Worm (Caenorhabditis elegans) whole organism, L1 larva: ENCODE results near the gene famh-161.
A peak's percentile ranks its signal among the peaks of the same experiment; 100 is the strongest.

ENCODE experiments used
- C04F5.9 ChIP-seq: sonication (generic microtip); optimal IDR thresholded peaks from 2 replicates; lab custom pipeline; 2016; ENCODE audit warnings: missing genetic modification characterization, missing compliant biosample characterization
- C16A3.4 ChIP-seq: fragments of 150-350 bp; optimal IDR thresholded peaks from 2 replicates; lab custom pipeline; 2014; ENCODE audit warnings: missing biosample characterization, missing genetic modification characterization
- aha-1 ChIP-seq: fragments of 150-350 bp; optimal IDR thresholded peaks from 2 replicates; lab custom pipeline; 2014; ENCODE audit warnings: missing biosample characterization, missing genetic modification characterization
- ama-1 ChIP-seq: fragments of 150-350 bp; optimal IDR thresholded peaks from 2 replicates; lab custom pipeline; 2014
- blmp-1 ChIP-seq: fragments of 150-350 bp; optimal IDR thresholded peaks from 2 replicates; lab custom pipeline; 2014; ENCODE audit warnings: missing biosample characterization, missing genetic modification characterization
- ceh-8 ChIP-seq: fragments of 200-800 bp; sonication (Bioruptor generic); optimal IDR thresholded peaks from 2 replicates; lab custom pipeline; 2018; ENCODE audit warnings: mild to moderate bottlenecking, missing genetic modification characterization, moderate library complexity, missing compliant biosample characterization
- ceh-88 ChIP-seq: fragments of 200-800 bp; sonication (Bioruptor generic); IDR thresholded peaks from 2 replicates; pipeline ENCODE4 v1.3.6; 2022; ENCODE audit warnings: missing genetic modification characterization, missing compliant biosample characterization
- ceh-90 ChIP-seq: sonication (generic microtip); optimal IDR thresholded peaks from 2 replicates; lab custom pipeline; 2016; ENCODE audit warnings: missing genetic modification characterization, missing compliant biosample characterization
- dpl-1 ChIP-seq, 3 experiments: fragments of 150-350 bp in 2 of 3; sonication (generic microtip) in 1 of 3; optimal IDR thresholded peaks; 2 replicates each; lab custom pipeline; 2014 to 2017; ENCODE audit warnings: missing biosample characterization in 3 of 3, missing genetic modification characterization in 3 of 3, missing genetic modification reagents in 3 of 3
- dsc-1 ChIP-seq: sonication (generic microtip); optimal IDR thresholded peaks from 2 replicates; lab custom pipeline; 2016; ENCODE audit warnings: mild to moderate bottlenecking, missing genetic modification characterization, missing compliant biosample characterization
- egl-27 ChIP-seq, 2 experiments: fragments of 150-350 bp in 1 of 2; sonication (generic microtip); optimal IDR thresholded peaks; 3 replicates each; lab custom pipeline; 2017 to 2018; ENCODE audit warnings: missing biosample characterization in 2 of 2, missing genetic modification characterization in 2 of 2, missing genetic modification reagents in 2 of 2
- elt-2 ChIP-seq: sonication (generic microtip); optimal IDR thresholded peaks from 2 replicates; lab custom pipeline; 2016; ENCODE audit warnings: missing genetic modification characterization, mild to moderate bottlenecking, inconsistent platforms, missing compliant biosample characterization, missing genetic modification reagents
- ets-5 ChIP-seq: fragments of 200-800 bp; sonication (Bioruptor generic); IDR thresholded peaks from 2 replicates; pipeline ENCODE4 v1.3.6; 2022; ENCODE audit warnings: missing genetic modification characterization, missing compliant biosample characterization
- fkh-8 ChIP-seq: sonication (generic microtip); optimal IDR thresholded peaks from 2 replicates; lab custom pipeline; 2016; ENCODE audit warnings: mild to moderate bottlenecking, missing genetic modification characterization, missing compliant biosample characterization
- fos-1 ChIP-seq: fragments of 150-350 bp; optimal IDR thresholded peaks from 2 replicates; lab custom pipeline; 2014; ENCODE audit warnings: missing biosample characterization, missing genetic modification characterization
- grh-1 ChIP-seq: fragments of 200-800 bp; sonication (Bioruptor generic); IDR thresholded peaks from 2 replicates; pipeline ENCODE4 v1.3.6; 2022; ENCODE audit warnings: missing genetic modification reagents, missing genetic modification characterization, missing compliant biosample characterization
- hlh-4 ChIP-seq: sonication (generic microtip); optimal IDR thresholded peaks from 2 replicates; lab custom pipeline; 2016; ENCODE audit warnings: mild to moderate bottlenecking, missing genetic modification characterization, missing compliant biosample characterization
- hpl-2 ChIP-seq: fragments of 150-350 bp; optimal IDR thresholded peaks from 2 replicates; lab custom pipeline; 2014; ENCODE audit warnings: missing biosample characterization, missing genetic modification reagents, missing genetic modification characterization
- irx-1 ChIP-seq: sonication (generic microtip); optimal IDR thresholded peaks from 2 replicates; lab custom pipeline; 2016; ENCODE audit warnings: missing genetic modification characterization, missing compliant biosample characterization
- isw-1 ChIP-seq: fragments of 200-800 bp; sonication (Bioruptor generic); IDR thresholded peaks from 2 replicates; pipeline ENCODE4 v1.3.6; 2022; ENCODE audit warnings: missing genetic modification characterization, missing compliant biosample characterization
- jun-1 ChIP-seq: fragments of 150-350 bp; optimal IDR thresholded peaks from 2 replicates; lab custom pipeline; 2014; ENCODE audit warnings: missing biosample characterization, missing genetic modification reagents, missing genetic modification characterization
- lin-13 ChIP-seq: fragments of 150-350 bp; optimal IDR thresholded peaks from 2 replicates; lab custom pipeline; 2014; ENCODE audit warnings: missing biosample characterization, missing genetic modification reagents, missing genetic modification characterization
- lin-15B ChIP-seq: fragments of 150-350 bp; sonication (generic microtip); optimal IDR thresholded peaks from 3 replicates; lab custom pipeline; 2014; ENCODE audit warnings: missing biosample characterization, missing genetic modification characterization
- lin-39 ChIP-seq: fragments of 150-350 bp; optimal IDR thresholded peaks from 2 replicates; lab custom pipeline; 2014; ENCODE audit warnings: missing biosample characterization, missing genetic modification reagents, missing genetic modification characterization
- lir-3 ChIP-seq: sonication (generic microtip); optimal IDR thresholded peaks from 2 replicates; lab custom pipeline; 2016; ENCODE audit warnings: mild to moderate bottlenecking, missing genetic modification characterization, moderate library complexity, missing compliant biosample characterization; ENCODE audit not compliant: poor library complexity
- lsy-2 ChIP-seq, 2 experiments: fragments of 150-350 bp; optimal IDR thresholded peaks; 2 replicates each; lab custom pipeline; 2014; ENCODE audit warnings: missing biosample characterization in 2 of 2, missing genetic modification characterization in 2 of 2
- mdl-1 ChIP-seq, 2 experiments: fragments of 150-350 bp; optimal IDR thresholded peaks; 2 replicates each; lab custom pipeline; 2014 to 2017; ENCODE audit warnings: missing biosample characterization in 2 of 2, missing genetic modification characterization in 2 of 2, inconsistent platforms in 1 of 2
- nhr-11 ChIP-seq: fragments of 150-350 bp; optimal IDR thresholded peaks from 2 replicates; lab custom pipeline; 2014; ENCODE audit warnings: missing biosample characterization, missing genetic modification characterization
- nhr-12 ChIP-seq: sonication (generic microtip); optimal IDR thresholded peaks from 2 replicates; lab custom pipeline; 2017; ENCODE audit warnings: missing biosample characterization, missing genetic modification characterization
- nhr-19 ChIP-seq: fragments of 200-800 bp; sonication (Bioruptor generic); conservative IDR thresholded peaks from 2 replicates; pipeline ENCODE4 v1.3.6; 2022; ENCODE audit warnings: missing genetic modification characterization, missing compliant biosample characterization
- nhr-20 ChIP-seq: sonication (generic microtip); optimal IDR thresholded peaks from 2 replicates; lab custom pipeline; 2016; ENCODE audit warnings: mild to moderate bottlenecking, missing genetic modification characterization, missing compliant biosample characterization
- nhr-237 ChIP-seq: fragments of 150-350 bp; optimal IDR thresholded peaks from 2 replicates; lab custom pipeline; 2014; ENCODE audit warnings: missing biosample characterization, missing genetic modification characterization
- nhr-71 ChIP-seq: sonication (generic microtip); optimal IDR thresholded peaks from 2 replicates; lab custom pipeline; 2016; ENCODE audit warnings: mild to moderate bottlenecking, missing genetic modification characterization, moderate library complexity, missing compliant biosample characterization
- nhr-76 ChIP-seq: sonication (generic microtip); optimal IDR thresholded peaks from 2 replicates; lab custom pipeline; 2017; ENCODE audit warnings: missing biosample characterization, missing genetic modification characterization
- nhr-77 ChIP-seq: fragments of 150-350 bp; optimal IDR thresholded peaks from 2 replicates; lab custom pipeline; 2014; ENCODE audit warnings: missing biosample characterization, missing genetic modification characterization
- nhr-84 ChIP-seq: sonication (generic microtip); optimal IDR thresholded peaks from 2 replicates; lab custom pipeline; 2017; ENCODE audit warnings: missing biosample characterization, missing genetic modification characterization
- nhr-85 ChIP-seq: sonication (generic microtip); peaks from one replicate; lab custom pipeline; 2016; ENCODE audit warnings: missing genetic modification characterization, inconsistent platforms, missing compliant biosample characterization
- rnt-1 ChIP-seq: sonication (generic microtip); optimal IDR thresholded peaks from 2 replicates; lab custom pipeline; 2016; ENCODE audit warnings: mild to moderate bottlenecking, missing genetic modification characterization, moderate library complexity, missing compliant biosample characterization
- skn-1 ChIP-seq: fragments of 150-350 bp; optimal IDR thresholded peaks from 2 replicates; lab custom pipeline; 2014; ENCODE audit warnings: missing biosample characterization, missing genetic modification characterization
- snu-23 ChIP-seq: sonication (generic microtip); optimal IDR thresholded peaks from 2 replicates; lab custom pipeline; 2016; ENCODE audit warnings: missing genetic modification characterization, missing compliant biosample characterization
- sup-37 ChIP-seq: fragments of 200-800 bp; sonication (Bioruptor generic); optimal IDR thresholded peaks from 2 replicates; lab custom pipeline; 2018; ENCODE audit warnings: mild to moderate bottlenecking, missing genetic modification characterization, missing compliant biosample characterization
- tbx-2 ChIP-seq: sonication (generic microtip); optimal IDR thresholded peaks from 2 replicates; lab custom pipeline; 2016; ENCODE audit warnings: missing genetic modification characterization, missing compliant biosample characterization
- tlp-1 ChIP-seq: fragments of 150-350 bp; optimal IDR thresholded peaks from 2 replicates; lab custom pipeline; 2014; ENCODE audit warnings: missing biosample characterization, missing genetic modification characterization
- unc-130 ChIP-seq: fragments of 150-350 bp; optimal IDR thresholded peaks from 2 replicates; lab custom pipeline; 2017; ENCODE audit warnings: missing biosample characterization, missing genetic modification characterization, inconsistent platforms
- unc-30 ChIP-seq: sonication (generic microtip); optimal IDR thresholded peaks from 2 replicates; lab custom pipeline; 2017; ENCODE audit warnings: missing biosample characterization, missing genetic modification characterization
- unc-62 ChIP-seq: fragments of 150-350 bp; optimal IDR thresholded peaks from 2 replicates; lab custom pipeline; 2014; ENCODE audit warnings: missing biosample characterization, missing genetic modification reagents, missing genetic modification characterization
- unc-86 ChIP-seq: sonication (generic microtip); optimal IDR thresholded peaks from 2 replicates; lab custom pipeline; 2016; ENCODE audit warnings: missing genetic modification characterization, missing compliant biosample characterization
- unc-98 ChIP-seq: fragments of 200-800 bp; sonication (Bioruptor generic); IDR thresholded peaks from 2 replicates; pipeline ENCODE4 v1.3.6; 2022; ENCODE audit warnings: missing genetic modification characterization, missing compliant biosample characterization
- vab-15 ChIP-seq: sonication (generic microtip); optimal IDR thresholded peaks from 2 replicates; lab custom pipeline; 2017; ENCODE audit warnings: missing genotype, mild to moderate bottlenecking, missing genetic modification characterization, missing compliant biosample characterization
- zag-1 ChIP-seq: fragments of 150-350 bp; optimal IDR thresholded peaks from 2 replicates; lab custom pipeline; 2014; ENCODE audit warnings: missing biosample characterization, missing genetic modification characterization
- zip-4 ChIP-seq: fragments of 200-800 bp; sonication (Bioruptor generic); optimal IDR thresholded peaks from 2 replicates; lab custom pipeline; 2018; ENCODE audit warnings: mild to moderate bottlenecking, missing genetic modification characterization, moderate library complexity, missing compliant biosample characterization
- ztf-11 ChIP-seq, 2 experiments: sonication (generic microtip); optimal IDR thresholded peaks; 2 replicates each; lab custom pipeline; 2016 to 2017; ENCODE audit warnings: missing genetic modification characterization in 2 of 2, missing biosample characterization in 1 of 2, missing compliant biosample characterization in 1 of 2

The famh-161 gene

DNA sequence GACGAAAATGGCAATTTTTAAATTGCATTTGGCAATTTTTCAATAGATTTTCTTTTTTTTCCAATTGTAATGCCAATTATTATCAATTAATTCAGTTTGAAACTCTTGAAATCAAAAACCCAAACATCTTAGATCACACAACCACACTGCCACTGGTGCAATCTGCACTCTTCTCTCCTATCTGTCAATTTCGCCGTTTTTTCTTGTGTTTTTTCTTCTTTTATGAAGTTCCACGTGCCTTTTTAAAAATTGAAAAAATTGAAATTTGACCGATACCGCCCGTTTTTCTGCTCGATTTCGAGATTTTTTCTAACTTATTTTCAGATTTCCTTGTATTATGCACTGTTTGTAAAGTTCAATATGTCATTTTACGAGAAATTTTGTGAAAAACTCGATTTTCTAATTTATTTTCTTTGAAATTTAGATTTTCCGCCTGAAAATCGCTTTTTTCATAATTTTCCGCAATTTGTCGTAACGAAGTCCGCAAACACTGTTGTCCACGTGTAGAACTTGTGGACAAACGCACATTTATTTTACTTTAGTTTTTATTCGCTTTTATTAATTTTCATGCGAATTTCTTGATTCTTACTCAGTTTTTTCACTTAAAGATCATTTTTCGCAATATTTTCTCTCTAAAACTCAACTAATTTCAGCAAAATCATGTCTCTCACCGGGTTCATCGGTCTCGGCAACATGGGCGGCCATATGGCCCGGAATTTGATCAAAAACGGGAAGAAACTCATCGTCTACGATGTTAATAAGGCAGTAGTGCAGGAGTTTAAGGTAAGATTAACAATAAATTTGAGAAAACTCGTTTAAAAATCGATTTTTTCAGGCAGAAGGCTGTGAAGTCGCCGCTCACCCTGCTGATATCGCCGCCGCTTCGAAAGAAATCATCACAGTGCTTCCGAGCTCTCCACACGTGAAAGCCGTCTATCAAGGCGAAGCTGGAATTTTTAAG, 40.4 kb downstream of the famh-161 start, which contains the start of gene B0250.5:
B0250.5 (plus strand) TSS at position 654 of the 961 bp plus-strand sequence.
- TF ChIP-seq nhr-76 (tag; lab: Kevin White, UChicago): no peak
- TF ChIP-seq blmp-1: peak; percentile 22
- TF ChIP-seq lin-39 (tag; lab: Kevin White, UChicago): peak; percentile 31
- no peak for TF ChIP-seq lin-13 (GFP tag; lab: Kevin White, UChicago)
- TF ChIP-seq unc-62 (GFP tag; lab: Kevin White, UChicago): no peak
- no peak for TF ChIP-seq zag-1
- TF ChIP-seq grh-1 (GFP tag; lab: Robert Waterston, UW): no peak
- TF ChIP-seq elt-2 (tag; lab: Kevin White, UChicago): no peak
- peak; percentile 60 to 70 for TF ChIP-seq lsy-2 (tag; optimal IDR thresholded peaks at IDR 0.05; lab: Kevin White, UChicago)
- no peak for TF ChIP-seq C16A3.4 (tag; lab: Kevin White, UChicago)
- no peak for TF ChIP-seq jun-1 (tag; lab: Kevin White, UChicago)
- TF ChIP-seq hpl-2 (GFP tag; lab: Kevin White, UChicago): peak; percentile 10
- no peak for TF ChIP-seq lin-15B
- no peak for TF ChIP-seq ceh-90
- no peak for TF ChIP-seq nhr-11
- no peak for TF ChIP-seq unc-130 (tag; lab: Kevin White, UChicago)
- peak; percentile 25 for TF ChIP-seq unc-86
- TF ChIP-seq ztf-11 (tag; optimal IDR thresholded peaks at IDR 0.05; lab: Kevin White, UChicago): no peak
- peak; percentile 69 for TF ChIP-seq snu-23 (GFP tag; lab: Kevin White, UChicago)
- no peak for TF ChIP-seq ets-5 (GFP tag; lab: Robert Waterston, UW)
- TF ChIP-seq skn-1 (tag; lab: Kevin White, UChicago): no peak
- TF ChIP-seq rnt-1 (tag; lab: Kevin White, UChicago): no peak
- peak; percentile 5 for TF ChIP-seq fkh-8 (tag; lab: Kevin White, UChicago)
- TF ChIP-seq hlh-4 (tag; lab: Kevin White, UChicago): no peak
- no peak for TF ChIP-seq C04F5.9 (tag; lab: Kevin White, UChicago)
- peak; percentile 56 to 77 (median 63) for TF ChIP-seq dpl-1 (GFP tag; optimal IDR thresholded peaks at IDR 0.05; lab: Kevin White, UChicago)
- TF ChIP-seq ceh-88 (GFP tag; lab: Robert Waterston, UW): no peak
- TF ChIP-seq unc-30 (tag; lab: Kevin White, UChicago): no peak
- peak; percentile 56 for TF ChIP-seq nhr-20 (tag; lab: Kevin White, UChicago)
- no peak for TF ChIP-seq fos-1 (tag; lab: Kevin White, UChicago)
- TF ChIP-seq nhr-77 (tag; lab: Kevin White, UChicago): no peak
- TF ChIP-seq aha-1 (tag; lab: Kevin White, UChicago): no peak
- no peak for TF ChIP-seq tlp-1 (tag; lab: Kevin White, UChicago)
- TF ChIP-seq tbx-2 (tag; lab: Kevin White, UChicago): peak; percentile 27
- peak; percentile 74 for TF ChIP-seq nhr-85 (tag; lab: Kevin White, UChicago)
- TF ChIP-seq unc-98 (GFP tag; lab: Robert Waterston, UW): no peak
- no peak for TF ChIP-seq nhr-12 (tag; lab: Kevin White, UChicago)
- peak; percentile 42 for TF ChIP-seq dsc-1 (tag; lab: Kevin White, UChicago)
- peak; percentile 72 for TF ChIP-seq isw-1
- no peak for TF ChIP-seq egl-27 (tag; optimal IDR thresholded peaks at IDR 0.05; lab: Kevin White, UChicago)
- TF ChIP-seq irx-1: peak; percentile 62
- no peak for TF ChIP-seq ceh-8
- TF ChIP-seq nhr-19 (GFP tag; lab: Robert Waterston, UW): peak; percentile 32; the same call in 1 of the 2 replicates
- TF ChIP-seq nhr-84: no peak
- peak; percentile 68 for TF ChIP-seq nhr-71 (tag; lab: Kevin White, UChicago)
- no peak for TF ChIP-seq mdl-1 (tag; optimal IDR thresholded peaks at IDR 0.05; lab: Kevin White, UChicago)
- no peak for TF ChIP-seq zip-4 (GFP tag; lab: Kevin White, UChicago)
- TF ChIP-seq sup-37 (GFP tag; lab: Kevin White, UChicago): no peak
- TF ChIP-seq lir-3 (tag; lab: Kevin White, UChicago): no peak
- TF ChIP-seq nhr-237: no peak
- no peak for TF ChIP-seq ama-1 (lab: Kevin White, UChicago)
- no peak for TF ChIP-seq vab-15 (tag; lab: Kevin White, UChicago)
